Fruit fly (Drosophila melanogaster) whole organism: ENCODE data around the gene CG45045.

Experiments used
- CG8478 ChIP-seq: fragments of >200 bp; optimal IDR thresholded peaks from 2 replicates; lab custom pipeline; 2018; ENCODE audit warnings: inconsistent platforms
- Dll ChIP-seq: fragments of >200 bp; optimal IDR thresholded peaks from 2 replicates; lab custom pipeline; 2017
- pan ChIP-seq: fragments of >200 bp; optimal IDR thresholded peaks from 2 replicates; lab custom pipeline; 2017
- psq ChIP-seq: fragments of >200 bp; optimal IDR thresholded peaks from 2 replicates; lab custom pipeline; 2017

dm6 chr3R:17705140-17705539, 37.8 kb downstream of the CG45045 start:
- no peak for TF ChIP-seq CG8478 (lab: Kevin White, UChicago)
- TF ChIP-seq psq (lab: Kevin White, UChicago): no peak
- no peak for TF ChIP-seq pan (lab: Kevin White, UChicago)
- no peak for TF ChIP-seq Dll
